Fruit fly (Drosophila melanogaster) Kc167 (cell line): ENCODE measurements around the gene Sidpn.

Experiments used
- Sin3A ChIP-seq: fragments of >200 bp; optimal IDR thresholded peaks from 2 replicates; lab custom pipeline; 2018; ENCODE audit warnings: missing external identifiers
- h ChIP-seq: fragments of >200 bp; optimal IDR thresholded peaks from 3 replicates; lab custom pipeline; 2018; ENCODE audit warnings: missing external identifiers
- insv ChIP-seq: fragments of >200 bp; optimal IDR thresholded peaks from 3 replicates; lab custom pipeline; 2018; ENCODE audit warnings: missing external identifiers
- psq ChIP-seq: fragments of >200 bp; optimal IDR thresholded peaks from 2 replicates; lab custom pipeline; 2017; ENCODE audit warnings: missing external identifiers
- ttk ChIP-seq: sonication (Bioruptor generic); optimal IDR thresholded peaks from 2 replicates; lab custom pipeline; 2017; ENCODE audit warnings: missing external identifiers

DNA sequence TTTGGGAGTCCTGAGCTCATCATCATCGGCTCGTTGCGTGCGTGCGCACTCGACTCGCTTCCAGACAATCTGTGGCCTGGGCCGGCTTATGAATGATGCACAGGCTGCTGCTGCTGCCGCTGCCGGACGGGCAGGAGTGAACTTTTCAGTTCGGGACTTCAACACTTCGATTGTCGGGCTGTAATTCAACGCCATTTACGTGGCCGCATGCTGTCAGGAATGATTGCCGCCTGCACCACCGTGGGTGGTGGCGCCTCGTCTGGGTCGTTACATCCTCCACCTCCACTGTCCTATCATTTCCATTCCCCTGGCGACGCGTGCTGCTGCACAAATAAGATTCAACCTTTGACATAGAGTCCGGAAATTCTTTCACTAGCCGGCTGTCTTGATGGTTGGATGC, 17.5 kb upstream of the Sidpn start:
- TF ChIP-seq Sin3A (no peak), insv (lab: Kevin White, UChicago) (no peak), h (lab: Kevin White, UChicago) (no peak), ttk (lab: Kevin White, UChicago) (no peak), psq (lab: Kevin White, UChicago) (no peak)
